Worm (Caenorhabditis elegans): ENCODE data around the gene C15H7.3.

ce11 chrIII:9638159-9638754, 13.5 kb downstream of the C15H7.3 start:
- TF ChIP-seq elt-3 (tag; optimal IDR thresholded peaks at IDR 0.05) (no peak), sptf-1 (tag; optimal IDR thresholded peaks at IDR 0.05) (no peak), pha-4 (tag; optimal IDR thresholded peaks at IDR 0.05) (no peak)
